Fruit fly (Drosophila melanogaster): ENCODE data around the gene Cpr65Ec.

dm6 chr3L:7082168-7082567, 10.8 kb upstream of the Cpr65Ec start:
- TF ChIP-seq CG1529 (GFP tag; optimal IDR thresholded peaks at IDR 0.05), result no peak
- TF ChIP-seq CG11560 (tag; IDR thresholded peaks at IDR 0.05), result no peak
- no peak for TF ChIP-seq CG16815 (GFP tag; optimal IDR thresholded peaks at IDR 0.05)
- TF ChIP-seq CG3847 (GFP tag; IDR thresholded peaks at IDR 0.05), result no peak
- no peak for TF ChIP-seq CG6854 (GFP tag; optimal IDR thresholded peaks at IDR 0.05)
- no peak for TF ChIP-seq CG15696 (tag; optimal IDR thresholded peaks at IDR 0.05)
- TF ChIP-seq CG13624 (GFP tag; optimal IDR thresholded peaks at IDR 0.05), result no peak
- no peak for TF ChIP-seq sima (GFP tag; optimal IDR thresholded peaks at IDR 0.05)
- no peak for TF ChIP-seq NFAT (GFP tag; IDR thresholded peaks at IDR 0.05)
- TF ChIP-seq CG11398 (GFP tag; optimal IDR thresholded peaks at IDR 0.05), result no peak
- TF ChIP-seq tup (GFP tag; optimal IDR thresholded peaks at IDR 0.05), result no peak
- TF ChIP-seq pita (GFP tag; optimal IDR thresholded peaks at IDR 0.05), result no peak
- no peak for TF ChIP-seq lola (GFP tag; optimal IDR thresholded peaks at IDR 0.05)

Measured in whole organism, embryonic.